Fruit fly (Drosophila melanogaster) Kc167 (cell line): ENCODE data around the gene CG11698.

Source experiments
- Sin3A ChIP-seq: fragments of >200 bp; optimal IDR thresholded peaks from 2 replicates; lab custom pipeline; 2018; ENCODE audit warnings: missing external identifiers
- ttk ChIP-seq: sonication (Bioruptor generic); optimal IDR thresholded peaks from 2 replicates; lab custom pipeline; 2017; ENCODE audit warnings: missing external identifiers

DNA sequence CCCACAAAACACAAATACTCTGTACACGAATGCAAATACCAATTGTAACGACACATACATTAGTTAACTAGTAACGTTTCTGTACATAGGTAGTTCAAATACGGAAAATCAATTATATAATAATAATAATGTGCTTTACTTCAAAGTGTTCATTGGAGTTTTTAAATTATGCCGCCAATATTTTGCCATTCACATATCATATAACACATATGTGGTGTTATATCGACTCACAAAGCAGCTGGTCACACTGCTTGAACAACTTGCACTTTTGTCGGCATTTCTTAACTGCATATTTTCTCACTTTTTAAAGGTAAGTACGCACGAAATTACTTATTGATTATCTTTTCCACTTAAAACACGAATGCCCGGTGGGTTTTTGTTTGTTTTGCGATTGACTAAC is 32.2 kb downstream of the CG11698 start, which contains the start of gene DppIII:
- no peak for TF ChIP-seq Sin3A (lab: Kevin White, UChicago)
- no peak for TF ChIP-seq ttk (lab: Kevin White, UChicago)
